Worm (Caenorhabditis elegans): ENCODE measurements around the gene F44D12.6.

DNA sequence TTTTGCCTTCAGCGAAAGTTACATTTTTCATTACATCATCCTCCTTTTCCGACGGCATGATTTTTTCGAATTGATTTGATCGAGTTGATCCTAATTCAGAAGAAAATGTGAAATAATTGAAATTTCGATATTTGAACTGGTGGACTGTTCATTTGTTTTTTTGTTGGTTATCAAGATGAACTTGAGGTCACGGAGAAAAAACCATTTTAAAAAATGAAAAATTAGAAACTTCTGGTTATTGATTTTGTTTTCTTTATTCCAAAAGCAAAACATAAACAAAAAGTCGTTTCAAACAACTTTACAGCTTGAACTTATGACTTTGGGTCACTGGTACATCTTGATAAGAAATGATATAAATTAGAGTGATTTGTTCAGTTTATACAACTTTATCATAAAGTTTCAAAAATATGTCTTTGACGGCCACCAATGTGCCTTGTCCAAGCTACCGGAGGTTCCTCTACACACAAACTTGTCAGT lies 41.9 kb downstream of the F44D12.6 start, which contains the start of the genes ttbk-4 and W01B6.4:
- TF ChIP-seq mep-1 (tag; optimal IDR thresholded peaks at IDR 0.05) (no peak), lin-13 (GFP tag; optimal IDR thresholded peaks at IDR 0.05) (no peak), skn-1 (tag; optimal IDR thresholded peaks at IDR 0.05) (no peak), ceh-32 (tag; optimal IDR thresholded peaks at IDR 0.05; ENCODE audit: poor library complexity) (no peak), dmd-9 (GFP tag; IDR thresholded peaks at IDR 0.05) (no peak), ces-1 (GFP tag; optimal IDR thresholded peaks at IDR 0.05) (no peak)

Measured in whole organism, L4 larva.